Fruit fly (Drosophila melanogaster): ENCODE data around the gene CG2278.

Gene CG2278

DNA sequence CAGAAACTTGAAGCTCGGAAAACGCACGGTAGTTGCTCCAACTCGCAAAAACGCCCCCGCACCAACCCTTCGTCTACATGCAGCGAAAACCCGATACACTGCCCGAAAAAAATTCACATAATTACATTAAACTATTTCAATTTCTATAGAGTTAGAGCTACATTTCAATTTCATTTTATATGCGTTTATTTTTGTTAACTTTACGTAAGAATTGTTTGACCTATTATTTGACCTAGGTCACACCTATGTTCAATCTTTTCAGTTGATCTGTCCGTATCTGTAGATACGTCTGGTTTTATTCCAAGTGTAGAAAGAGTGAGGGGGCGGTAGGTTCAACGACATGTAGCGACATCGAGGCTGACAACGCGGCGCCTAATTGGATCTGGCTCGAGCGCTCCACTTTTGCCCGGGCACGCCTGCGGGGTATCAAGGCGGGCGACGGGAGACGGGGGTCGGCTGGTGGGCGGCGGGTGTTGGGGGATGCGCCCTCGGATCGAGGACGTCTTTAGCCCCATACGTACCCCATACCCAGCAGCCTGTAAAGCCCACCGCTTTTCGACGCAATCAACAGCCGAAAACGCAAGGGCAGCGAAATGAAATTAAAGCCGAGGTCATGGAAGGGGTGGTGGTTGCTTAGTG is 32.8 kb upstream of the CG2278 start:
- TF ChIP-seq Myc (optimal IDR thresholded peaks at IDR 0.05) (no peak), insv (optimal IDR thresholded peaks at IDR 0.05) (no peak), Sin3A (optimal IDR thresholded peaks at IDR 0.05) (no peak), psq (optimal IDR thresholded peaks at IDR 0.05) (no peak), h (optimal IDR thresholded peaks at IDR 0.05) (no peak), ttk (optimal IDR thresholded peaks at IDR 0.05) (no peak)

DNA sequence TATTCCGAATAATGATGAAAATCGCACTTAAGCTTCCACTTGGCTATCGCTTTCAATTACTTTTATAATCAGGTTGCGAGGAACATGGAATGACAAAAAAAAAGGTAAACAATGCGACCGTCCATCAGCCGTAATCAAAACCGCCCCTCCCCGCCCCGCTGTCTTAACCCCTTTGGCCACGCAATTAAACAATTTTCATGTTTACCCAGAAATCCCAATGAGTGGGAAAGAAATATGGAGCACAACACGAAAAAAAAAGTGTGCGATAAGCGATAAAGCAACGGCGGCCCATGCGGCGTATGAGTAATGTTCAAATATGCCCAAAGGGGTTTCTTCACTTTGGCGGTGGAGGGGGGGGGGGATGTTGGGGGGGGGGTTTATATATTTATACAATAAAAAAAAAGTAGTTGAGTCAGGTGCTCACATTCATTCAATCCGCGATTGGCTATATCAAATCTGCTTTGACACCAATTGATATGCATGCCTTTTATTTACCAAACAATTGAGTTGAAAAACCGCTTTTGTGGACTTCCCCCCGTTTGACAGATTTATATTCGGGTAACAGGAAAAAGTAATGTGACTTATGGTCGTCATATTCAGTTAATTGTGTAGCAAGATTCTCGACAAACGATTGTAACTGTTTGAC is 29.0 kb upstream of the CG2278 start:
- TF ChIP-seq Sin3A (optimal IDR thresholded peaks at IDR 0.05) (no peak), psq (optimal IDR thresholded peaks at IDR 0.05) (no peak), Myc (optimal IDR thresholded peaks at IDR 0.05) (no peak), insv (optimal IDR thresholded peaks at IDR 0.05) (no peak), ttk (optimal IDR thresholded peaks at IDR 0.05) (no peak), h (optimal IDR thresholded peaks at IDR 0.05) (no peak)

DNA sequence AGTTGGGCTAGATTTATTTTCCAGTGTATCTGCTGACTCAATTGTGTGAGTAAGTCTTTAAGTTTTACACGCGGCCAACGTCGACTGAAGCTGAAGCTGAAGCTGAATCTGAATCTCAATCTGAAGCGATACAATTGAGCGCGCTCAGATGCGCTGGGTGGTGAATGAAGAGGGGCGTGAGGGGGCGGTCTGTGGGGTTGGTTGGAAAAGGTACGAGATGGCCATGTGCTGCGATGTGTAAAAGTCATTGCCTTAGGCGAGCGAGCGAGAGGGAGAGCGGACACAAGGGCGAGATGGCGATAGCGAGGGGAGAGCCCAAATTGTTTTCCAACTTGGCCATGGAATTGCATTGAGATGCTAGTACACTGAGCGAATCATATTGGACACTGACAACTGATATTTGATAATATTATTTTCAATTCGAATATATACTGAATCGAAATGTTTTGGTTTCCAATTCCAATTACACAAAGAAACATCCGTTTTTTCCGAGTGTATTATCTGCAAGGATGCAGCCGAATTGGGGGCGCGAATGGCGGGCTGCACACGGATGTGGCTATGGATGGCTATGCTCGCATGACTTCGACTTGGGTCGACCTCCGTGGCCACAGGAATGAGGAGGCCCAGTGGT is 26.6 kb upstream of the CG2278 start:
- TF ChIP-seq Sin3A (optimal IDR thresholded peaks at IDR 0.05) = no peak
- no peak for TF ChIP-seq ttk (optimal IDR thresholded peaks at IDR 0.05)
- no peak for TF ChIP-seq insv (optimal IDR thresholded peaks at IDR 0.05)
- TF ChIP-seq h (optimal IDR thresholded peaks at IDR 0.05) = no peak
- TF ChIP-seq psq (optimal IDR thresholded peaks at IDR 0.05) = no peak
- TF ChIP-seq Myc (optimal IDR thresholded peaks at IDR 0.05) = no peak

DNA sequence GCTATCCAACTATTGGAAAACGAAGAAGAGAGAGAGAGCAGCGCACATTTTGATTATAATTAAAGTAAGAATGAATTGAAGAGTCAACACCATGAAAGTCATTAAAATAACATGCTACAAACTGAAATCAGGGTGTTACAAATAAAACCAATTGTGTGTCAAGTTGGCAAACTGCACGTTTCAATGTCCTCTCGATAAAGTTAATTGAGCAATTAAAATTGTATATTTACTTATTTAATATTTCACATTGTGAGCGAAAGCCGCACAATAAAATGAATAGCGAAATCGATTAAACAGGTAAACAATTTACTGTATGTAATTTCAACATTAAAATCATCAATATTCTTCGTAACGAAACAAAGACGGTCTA is 26.1 kb upstream of the CG2278 start:
- TF ChIP-seq Myc (optimal IDR thresholded peaks at IDR 0.05) (no peak), ttk (optimal IDR thresholded peaks at IDR 0.05) (no peak), h (optimal IDR thresholded peaks at IDR 0.05) (no peak), psq (optimal IDR thresholded peaks at IDR 0.05) (no peak), Sin3A (optimal IDR thresholded peaks at IDR 0.05) (no peak), insv (optimal IDR thresholded peaks at IDR 0.05) (no peak)

- TF ChIP-seq Myc (optimal IDR thresholded peaks at IDR 0.05) (no peak), ttk (optimal IDR thresholded peaks at IDR 0.05) (no peak), Sin3A (optimal IDR thresholded peaks at IDR 0.05) (no peak), insv (optimal IDR thresholded peaks at IDR 0.05) (no peak), psq (optimal IDR thresholded peaks at IDR 0.05) (no peak), h (optimal IDR thresholded peaks at IDR 0.05) (no peak)
Measured at dm6 chrX:8195449-8196156, 25.5 kb upstream of the CG2278 start.

- TF ChIP-seq psq (optimal IDR thresholded peaks at IDR 0.05) (no peak), h (optimal IDR thresholded peaks at IDR 0.05) (no peak), insv (optimal IDR thresholded peaks at IDR 0.05) (no peak), Sin3A (optimal IDR thresholded peaks at IDR 0.05) (no peak), ttk (optimal IDR thresholded peaks at IDR 0.05) (no peak), Myc (optimal IDR thresholded peaks at IDR 0.05) (no peak)
Measured at dm6 chrX:8194559-8194958, 24.5 kb upstream of the CG2278 start.

- no peak for TF ChIP-seq ttk (optimal IDR thresholded peaks at IDR 0.05)
- no peak for TF ChIP-seq insv (optimal IDR thresholded peaks at IDR 0.05)
- TF ChIP-seq psq (optimal IDR thresholded peaks at IDR 0.05) = no peak
- TF ChIP-seq h (optimal IDR thresholded peaks at IDR 0.05) = no peak
- no peak for TF ChIP-seq Sin3A (optimal IDR thresholded peaks at IDR 0.05)
- TF ChIP-seq Myc (optimal IDR thresholded peaks at IDR 0.05) = no peak
Measured at dm6 chrX:8193017-8193556, 23.0 kb upstream of the CG2278 start.

- TF ChIP-seq h (optimal IDR thresholded peaks at IDR 0.05) (no peak), Myc (optimal IDR thresholded peaks at IDR 0.05) (no peak), psq (optimal IDR thresholded peaks at IDR 0.05) (no peak), Sin3A (optimal IDR thresholded peaks at IDR 0.05) (no peak), insv (optimal IDR thresholded peaks at IDR 0.05) (no peak), ttk (optimal IDR thresholded peaks at IDR 0.05) (no peak)
Measured at dm6 chrX:8192191-8192590, 22.1 kb upstream of the CG2278 start.

DNA sequence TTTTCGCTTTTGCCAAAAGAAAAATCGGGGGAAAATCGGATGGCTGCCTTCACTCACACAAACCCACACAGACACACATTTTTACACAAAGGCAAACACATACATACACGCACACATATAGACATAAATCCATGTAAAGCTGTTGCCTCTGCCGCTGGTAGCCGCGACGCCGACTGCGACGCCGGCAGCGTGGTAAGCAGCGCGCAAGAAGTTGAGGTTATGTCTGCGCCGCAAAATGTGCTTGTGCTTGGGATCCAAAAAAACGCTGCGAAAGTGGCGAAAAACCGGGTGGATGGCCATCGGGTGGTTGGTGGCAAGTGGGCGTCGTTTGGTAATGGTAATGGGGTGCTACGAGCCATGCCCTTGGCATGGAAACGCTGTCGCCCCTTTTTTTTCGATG is 9.8 kb upstream of the CG2278 start:
- TF ChIP-seq psq (optimal IDR thresholded peaks at IDR 0.05) (no peak), Sin3A (optimal IDR thresholded peaks at IDR 0.05) (no peak)

DNA sequence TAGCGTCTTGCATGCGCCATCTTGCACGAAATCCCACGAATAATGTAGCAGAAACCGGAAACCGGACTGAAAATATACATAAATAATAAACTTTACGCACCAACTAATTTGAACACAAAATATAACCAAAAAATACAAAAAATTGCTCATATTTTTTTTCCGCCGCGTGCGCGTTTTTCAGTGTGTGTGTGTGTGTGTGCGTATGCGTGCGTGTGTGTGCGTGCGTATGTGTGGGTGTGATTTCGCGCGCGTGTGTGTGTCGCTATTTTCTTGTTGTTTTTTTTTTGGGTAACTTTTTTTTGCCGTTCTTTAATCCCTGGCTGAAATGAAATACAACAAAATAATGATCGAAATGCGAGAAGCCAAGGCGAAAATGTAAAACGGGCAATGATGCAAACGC is 8.9 kb upstream of the CG2278 start:
- no peak for TF ChIP-seq ttk (optimal IDR thresholded peaks at IDR 0.05)
- no peak for TF ChIP-seq psq (optimal IDR thresholded peaks at IDR 0.05)
- TF ChIP-seq Sin3A (optimal IDR thresholded peaks at IDR 0.05) = no peak
- no peak for TF ChIP-seq insv (optimal IDR thresholded peaks at IDR 0.05)
- TF ChIP-seq h (optimal IDR thresholded peaks at IDR 0.05) = no peak
- no peak for TF ChIP-seq Myc (optimal IDR thresholded peaks at IDR 0.05)

- TF ChIP-seq insv (optimal IDR thresholded peaks at IDR 0.05) = no peak
- no peak for TF ChIP-seq h (optimal IDR thresholded peaks at IDR 0.05)
- no peak for TF ChIP-seq Sin3A (optimal IDR thresholded peaks at IDR 0.05)
- no peak for TF ChIP-seq ttk (optimal IDR thresholded peaks at IDR 0.05)
- TF ChIP-seq psq (optimal IDR thresholded peaks at IDR 0.05) = no peak
- TF ChIP-seq Myc (optimal IDR thresholded peaks at IDR 0.05) = no peak
Measured at dm6 chrX:8178165-8178955, 8.3 kb upstream of the CG2278 start, which contains the start of gene sdt. Gene sdt (plus strand): TSS chrX:8178549.
